Worm (Caenorhabditis elegans) whole organism, late embryonic: ENCODE data around the gene taf-9.

ENCODE experiments used
- C08G9.2 ChIP-seq: sonication (generic microtip); optimal IDR thresholded peaks from 2 replicates; lab custom pipeline; 2016; ENCODE audit warnings: mild to moderate bottlenecking, missing genetic modification characterization, moderate library complexity, missing compliant biosample characterization
- C38D4.7 ChIP-seq: fragments of 200-800 bp; sonication (Bioruptor generic); optimal IDR thresholded peaks from 2 replicates; lab custom pipeline; 2018; ENCODE audit warnings: mild to moderate bottlenecking, missing genetic modification characterization, moderate library complexity, missing compliant biosample characterization
- F13H6.1 ChIP-seq: sonication (generic microtip); optimal IDR thresholded peaks from 2 replicates; lab custom pipeline; 2016; ENCODE audit warnings: missing genetic modification characterization, missing compliant biosample characterization
- K09A11.1 ChIP-seq: sonication (generic microtip); optimal IDR thresholded peaks from 2 replicates; lab custom pipeline; 2017; ENCODE audit warnings: antibody characterized with exemption, mild to moderate bottlenecking, missing genetic modification characterization, missing compliant biosample characterization; ENCODE audit not compliant: insufficient read depth
- T23F11.4 ChIP-seq: fragments of 200-800 bp; sonication (Bioruptor generic); optimal IDR thresholded peaks from 2 replicates; lab custom pipeline; 2018; ENCODE audit warnings: mild to moderate bottlenecking, missing genetic modification characterization, missing compliant biosample characterization
- Y22D7AL.16 ChIP-seq: sonication (generic microtip); optimal IDR thresholded peaks from 2 replicates; lab custom pipeline; 2016; ENCODE audit warnings: missing genetic modification characterization, missing compliant biosample characterization
- ahr-1 ChIP-seq: sonication (generic microtip); optimal IDR thresholded peaks from 2 replicates; lab custom pipeline; 2016; ENCODE audit warnings: missing genetic modification characterization, missing compliant biosample characterization
- ama-1 ChIP-seq: fragments of 150-350 bp; optimal IDR thresholded peaks from 2 replicates; lab custom pipeline; 2014
- ceh-18 ChIP-seq: sonication (generic microtip); optimal IDR thresholded peaks from 2 replicates; lab custom pipeline; 2016; ENCODE audit warnings: missing genetic modification characterization, missing compliant biosample characterization
- ceh-19 ChIP-seq: fragments of 200-800 bp; sonication (Bioruptor generic); optimal IDR thresholded peaks from 2 replicates; lab custom pipeline; 2018; ENCODE audit warnings: mild to moderate bottlenecking, missing genetic modification characterization, missing compliant biosample characterization
- ceh-2 ChIP-seq: sonication (generic microtip); optimal IDR thresholded peaks from 2 replicates; lab custom pipeline; 2016; ENCODE audit warnings: missing genotype, missing genetic modification characterization, missing compliant biosample characterization
- ceh-30 ChIP-seq: fragments of 150-350 bp; optimal IDR thresholded peaks from 2 replicates; lab custom pipeline; 2014; ENCODE audit warnings: missing biosample characterization, missing genetic modification characterization
- ceh-45 ChIP-seq: fragments of 200-800 bp; sonication (Bioruptor generic); IDR thresholded peaks from 2 replicates; pipeline ENCODE4 v1.3.6; 2022; ENCODE audit warnings: missing genetic modification reagents, missing genetic modification characterization, missing compliant biosample characterization
- ceh-48 ChIP-seq: sonication (generic microtip); optimal IDR thresholded peaks from 2 replicates; lab custom pipeline; 2016; ENCODE audit warnings: missing genetic modification characterization, inconsistent platforms, missing compliant biosample characterization
- che-1 ChIP-seq: sonication (generic microtip); optimal IDR thresholded peaks from 2 replicates; lab custom pipeline; 2016; ENCODE audit warnings: mild to moderate bottlenecking, missing genetic modification characterization, missing compliant biosample characterization
- dve-1 ChIP-seq: sonication (generic microtip); optimal IDR thresholded peaks from 2 replicates; lab custom pipeline; 2017; ENCODE audit warnings: antibody characterized with exemption, mild to moderate bottlenecking, missing genetic modification characterization, missing compliant biosample characterization
- elt-2 ChIP-seq: sonication (generic microtip); optimal IDR thresholded peaks from 2 replicates; lab custom pipeline; 2016; ENCODE audit warnings: missing genetic modification reagents, missing genetic modification characterization, missing compliant biosample characterization
- elt-4 ChIP-seq: sonication (generic microtip); optimal IDR thresholded peaks from 2 replicates; lab custom pipeline; 2016; ENCODE audit warnings: missing genetic modification characterization, missing compliant biosample characterization
- eyg-1 ChIP-seq: sonication (generic microtip); optimal IDR thresholded peaks from 2 replicates; lab custom pipeline; 2016; ENCODE audit warnings: missing genotype, missing genetic modification characterization, missing compliant biosample characterization
- fkh-6 ChIP-seq: sonication (generic microtip); optimal IDR thresholded peaks from 2 replicates; lab custom pipeline; 2016; ENCODE audit warnings: missing genetic modification characterization, missing compliant biosample characterization
- gmeb-2 ChIP-seq: sonication (generic microtip); optimal IDR thresholded peaks from 2 replicates; lab custom pipeline; 2016; ENCODE audit warnings: missing genetic modification characterization, inconsistent platforms, missing compliant biosample characterization
- hlh-13 ChIP-seq: fragments of 200-800 bp; sonication (Bioruptor generic); optimal IDR thresholded peaks from 2 replicates; lab custom pipeline; 2018; ENCODE audit warnings: mild to moderate bottlenecking, missing genetic modification characterization, missing compliant biosample characterization
- hlh-15 ChIP-seq: sonication (generic microtip); optimal IDR thresholded peaks from 2 replicates; lab custom pipeline; 2016; ENCODE audit warnings: missing genetic modification characterization, missing compliant biosample characterization
- hlh-6 ChIP-seq: sonication (generic microtip); optimal IDR thresholded peaks from 2 replicates; lab custom pipeline; 2016; ENCODE audit warnings: missing genotype, missing genetic modification characterization, missing compliant biosample characterization
- lin-11 ChIP-seq: fragments of 200-800 bp; sonication (Bioruptor generic); optimal IDR thresholded peaks from 2 replicates; lab custom pipeline; 2018; ENCODE audit warnings: mild to moderate bottlenecking, missing genetic modification characterization, missing compliant biosample characterization
- madf-2 ChIP-seq: sonication (generic microtip); optimal IDR thresholded peaks from 2 replicates; lab custom pipeline; 2017; ENCODE audit warnings: missing genetic modification characterization, missing compliant biosample characterization
- odd-2 ChIP-seq: sonication (generic microtip); optimal IDR thresholded peaks from 2 replicates; lab custom pipeline; 2017; ENCODE audit warnings: antibody characterized with exemption, mild to moderate bottlenecking, missing genetic modification characterization, missing compliant biosample characterization
- pag-3 ChIP-seq: sonication (generic microtip); optimal IDR thresholded peaks from 2 replicates; lab custom pipeline; 2016; ENCODE audit warnings: missing compliant biosample characterization, missing genetic modification characterization, borderline replicate concordance
- pax-1 ChIP-seq: fragments of 150-350 bp; optimal IDR thresholded peaks from 2 replicates; lab custom pipeline; 2014; ENCODE audit warnings: missing biosample characterization, missing genetic modification characterization
- pha-2 ChIP-seq: sonication (generic microtip); optimal IDR thresholded peaks from 2 replicates; lab custom pipeline; 2017; ENCODE audit warnings: mild to moderate bottlenecking, missing genetic modification characterization, missing compliant biosample characterization
- pros-1 ChIP-seq: fragments of 150-350 bp; optimal IDR thresholded peaks from 2 replicates; lab custom pipeline; 2014; ENCODE audit warnings: missing biosample characterization, missing genetic modification reagents, missing genetic modification characterization
- rnt-1 ChIP-seq: sonication (generic microtip); optimal IDR thresholded peaks from 2 replicates; lab custom pipeline; 2016; ENCODE audit warnings: missing genetic modification characterization, missing compliant biosample characterization
- sdc-2 ChIP-seq: sonication (generic microtip); optimal IDR thresholded peaks from 2 replicates; lab custom pipeline; 2016; ENCODE audit warnings: missing genotype, missing genetic modification characterization, missing compliant biosample characterization
- sox-2 ChIP-seq: fragments of 200-800 bp; sonication (Bioruptor generic); IDR thresholded peaks from 2 replicates; pipeline ENCODE4 v1.3.6; 2022; ENCODE audit warnings: missing genetic modification reagents, missing genetic modification characterization, missing compliant biosample characterization
- tbx-2 ChIP-seq: sonication (generic microtip); optimal IDR thresholded peaks from 2 replicates; lab custom pipeline; 2016; ENCODE audit warnings: missing genetic modification characterization, missing compliant biosample characterization
- ttx-3 ChIP-seq: sonication (generic microtip); optimal IDR thresholded peaks from 2 replicates; lab custom pipeline; 2016; ENCODE audit warnings: missing genetic modification reagents, missing genetic modification characterization, missing compliant biosample characterization
- unc-3 ChIP-seq, 2 experiments: fragments of 200-800 bp in 1 of 2; sonication (Bioruptor generic) in 1 of 2; sonication (generic microtip) in 1 of 2; conservative IDR thresholded peaks in 1 of 2; optimal IDR thresholded peaks in 1 of 2; 2 replicates each; pipeline versions ENCODE4 v1.3.6 to Lab custom; 2016 to 2022; ENCODE audit warnings: missing compliant biosample characterization in 2 of 2, missing genetic modification characterization in 2 of 2, missing genetic modification reagents in 1 of 2
- unc-86 ChIP-seq: sonication (generic microtip); optimal IDR thresholded peaks from 2 replicates; lab custom pipeline; 2016; ENCODE audit warnings: missing genetic modification characterization, missing compliant biosample characterization
- zip-5 ChIP-seq: sonication (generic microtip); optimal IDR thresholded peaks from 2 replicates; lab custom pipeline; 2016; ENCODE audit warnings: missing genetic modification characterization, missing compliant biosample characterization
- ztf-16 ChIP-seq: sonication (generic microtip); optimal IDR thresholded peaks from 2 replicates; lab custom pipeline; 2017; ENCODE audit warnings: missing genetic modification characterization, missing compliant biosample characterization

The taf-9 gene

DNA sequence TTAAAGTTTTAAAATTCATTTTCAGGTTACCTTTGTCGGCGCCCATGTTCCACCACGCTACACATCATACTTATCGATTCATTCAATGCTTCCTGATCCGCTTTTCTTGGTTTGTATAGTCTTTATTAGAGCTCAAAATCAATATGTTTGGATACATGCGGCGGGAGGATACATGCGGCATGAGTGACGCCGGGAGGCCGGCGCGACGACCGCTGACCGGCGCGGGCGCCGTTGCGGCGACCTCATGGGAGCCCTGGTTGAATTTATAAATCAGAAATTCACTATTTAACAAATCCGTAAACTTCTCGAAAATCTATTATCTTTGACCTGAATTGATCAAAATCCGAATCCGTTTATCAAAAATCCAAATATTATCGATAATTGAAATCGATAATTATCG, 42.3 kb upstream of the taf-9 start:
- TF ChIP-seq hlh-15: no peak
- TF ChIP-seq ceh-18 (tag; lab: Kevin White, UChicago): no peak
- TF ChIP-seq unc-3 (GFP tag; conservative IDR thresholded peaks at IDR 0.05; lab: Robert Waterston, UW): no peak
- no peak for TF ChIP-seq unc-3 (tag; optimal IDR thresholded peaks at IDR 0.05; lab: Kevin White, UChicago)
- TF ChIP-seq gmeb-2 (tag; lab: Kevin White, UChicago): no peak
- TF ChIP-seq fkh-6 (tag; lab: Kevin White, UChicago): no peak
- no peak for TF ChIP-seq C08G9.2 (tag; lab: Kevin White, UChicago)
- TF ChIP-seq hlh-6 (tag; lab: Kevin White, UChicago): no peak
- no peak for TF ChIP-seq zip-5 (tag; lab: Kevin White, UChicago)
- no peak for TF ChIP-seq K09A11.1 (tag; lab: Kevin White, UChicago)
- TF ChIP-seq Y22D7AL.16 (tag; lab: Kevin White, UChicago): no peak

DNA sequence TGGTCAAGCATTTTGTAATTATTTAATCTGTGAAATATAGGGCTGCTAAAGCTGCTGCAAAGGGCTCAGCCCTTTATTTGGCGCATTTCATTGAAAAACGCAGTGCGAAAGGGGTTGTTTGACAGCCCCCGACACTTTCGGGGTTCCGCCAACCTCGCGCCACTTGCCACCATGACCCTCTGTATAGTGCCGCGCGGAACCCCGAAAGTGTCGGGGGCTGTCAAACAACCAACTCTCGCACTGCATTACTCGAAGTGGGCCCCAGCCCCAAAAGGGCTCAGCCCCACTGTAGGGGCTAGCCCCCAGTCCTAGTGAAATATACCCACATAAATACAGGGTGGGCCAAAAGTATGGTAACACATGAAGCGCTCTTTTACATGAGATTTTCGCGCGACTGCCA, 23.8 kb upstream of the taf-9 start:
- TF ChIP-seq tbx-2 (tag; lab: Kevin White, UChicago) (no peak), lin-11 (tag; lab: Kevin White, UChicago) (no peak), madf-2 (tag; lab: Kevin White, UChicago) (no peak), che-1 (tag; lab: Kevin White, UChicago) (no peak), Y22D7AL.16 (tag; lab: Kevin White, UChicago) (no peak), pax-1 (no peak), pag-3 (tag; lab: Kevin White, UChicago) (no peak), sdc-2 (tag; lab: Kevin White, UChicago) (no peak), T23F11.4 (GFP tag; lab: Kevin White, UChicago) (no peak), zip-5 (tag; lab: Kevin White, UChicago) (no peak), dve-1 (no peak), ceh-2 (tag; lab: Kevin White, UChicago) (no peak), ceh-48 (tag; lab: Kevin White, UChicago) (no peak), odd-2 (tag; lab: Kevin White, UChicago) (no peak), fkh-6 (tag; lab: Kevin White, UChicago) (no peak), elt-2 (tag; lab: Kevin White, UChicago) (no peak), rnt-1 (tag; lab: Kevin White, UChicago) (no peak), ama-1 (lab: Kevin White, UChicago) (no peak)

DNA sequence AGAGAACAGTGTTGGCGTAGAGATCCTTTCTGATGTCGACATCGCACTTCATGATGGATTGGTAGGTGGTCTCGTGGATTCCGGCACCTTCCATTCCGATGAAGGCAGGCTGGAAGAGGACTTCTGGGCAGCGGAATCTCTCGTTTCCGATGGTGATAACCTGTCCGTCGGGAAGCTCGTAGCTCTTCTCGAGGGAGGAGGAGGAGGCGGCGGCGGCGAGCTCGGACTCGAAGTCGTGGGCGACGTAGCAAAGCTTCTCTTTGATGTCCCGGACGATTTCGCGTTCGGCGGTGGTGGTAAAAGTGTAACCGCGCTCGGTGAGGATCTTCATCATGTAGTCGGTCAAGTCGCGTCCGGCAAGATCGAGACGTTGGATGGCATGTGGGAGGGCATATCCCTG, 19.2 kb upstream of the taf-9 start:
- peak; percentile 48 for TF ChIP-seq elt-4 (tag; lab: Kevin White, UChicago)
- no peak for TF ChIP-seq Y22D7AL.16 (tag; lab: Kevin White, UChicago)
- no peak for TF ChIP-seq gmeb-2 (tag; lab: Kevin White, UChicago)
- no peak for TF ChIP-seq ahr-1 (tag; lab: Kevin White, UChicago)
- no peak for TF ChIP-seq ceh-18 (tag; lab: Kevin White, UChicago)
- TF ChIP-seq sox-2: no peak

DNA sequence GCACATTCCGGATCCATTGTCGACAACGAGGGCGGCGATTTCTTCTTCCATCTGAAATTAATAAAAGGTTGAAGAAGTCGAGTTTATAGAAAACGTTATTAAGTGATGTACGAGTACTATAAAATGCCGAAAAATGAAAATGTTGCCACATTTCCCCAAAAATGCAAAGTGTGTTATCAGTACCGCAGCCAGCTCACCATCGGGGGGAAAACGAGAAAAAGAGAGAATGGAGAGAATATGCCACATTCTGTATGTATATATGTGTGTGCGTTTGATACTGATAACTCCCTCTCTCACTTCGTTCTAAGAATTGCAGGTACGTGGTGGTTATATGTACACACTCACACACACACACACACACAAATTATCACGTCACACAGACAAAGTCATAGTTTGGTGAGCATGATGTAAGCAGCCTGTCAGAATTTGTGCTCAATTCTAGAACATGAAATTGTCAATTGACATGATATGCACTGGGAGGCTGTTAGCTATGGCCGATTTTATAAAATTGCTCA, 18.0 kb upstream of the taf-9 start, which contains the start of gene act-5:
Gene act-5, minus strand, starts transcription at position 51 of the 515 bp plus-strand sequence.
- peak; percentile 33 for TF ChIP-seq dve-1
- TF ChIP-seq elt-2 (tag; lab: Kevin White, UChicago): peak; percentile 68
- no peak for TF ChIP-seq ceh-45 (GFP tag; lab: Robert Waterston, UW)
- TF ChIP-seq pha-2 (tag; lab: Kevin White, UChicago): no peak

DNA sequence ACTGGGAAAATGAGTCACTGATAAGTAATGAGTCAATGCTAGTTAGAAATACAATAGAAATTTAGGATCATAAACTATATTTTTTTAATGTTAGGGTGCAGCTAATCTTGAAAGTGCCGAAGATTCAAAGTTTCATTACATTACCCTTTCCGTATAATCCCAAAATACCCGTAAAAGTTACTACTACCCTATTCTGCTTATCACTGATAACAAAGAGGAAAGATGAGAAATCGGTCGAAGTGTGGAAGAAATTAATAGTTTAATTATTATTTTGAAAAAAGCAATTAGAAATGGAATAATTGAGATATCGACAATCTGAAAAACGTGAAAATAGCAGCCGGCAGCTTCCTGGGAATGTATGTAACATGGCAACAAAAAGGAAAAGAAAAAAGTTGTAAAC, 17.2 kb upstream of the taf-9 start:
- TF ChIP-seq ztf-16 (tag; lab: Kevin White, UChicago) (no peak), gmeb-2 (tag; lab: Kevin White, UChicago) (no peak), ama-1 (lab: Kevin White, UChicago) (no peak), ttx-3 (no peak), hlh-13 (no peak), odd-2 (tag; lab: Kevin White, UChicago) (no peak), ceh-19 (GFP tag; lab: Kevin White, UChicago) (no peak), F13H6.1 (no peak), pros-1 (no peak), unc-86 (no peak), pha-2 (tag; lab: Kevin White, UChicago) (no peak), Y22D7AL.16 (tag; lab: Kevin White, UChicago) (no peak), ceh-30 (tag; lab: Kevin White, UChicago) (no peak), C38D4.7 (no peak), hlh-6 (tag; lab: Kevin White, UChicago) (no peak), eyg-1 (tag; lab: Kevin White, UChicago) (no peak), madf-2 (tag; lab: Kevin White, UChicago) (no peak), hlh-15 (no peak)
